Fruit fly (Drosophila melanogaster) S2 (cell line): ENCODE results near the gene CG42592.

ENCODE experiments used
- CG8478 ChIP-seq: fragments of >200 bp; optimal IDR thresholded peaks from 2 replicates; lab custom pipeline; 2018
- CTCF ChIP-seq, 2 experiments: fragments of >200 bp; optimal IDR thresholded peaks; 2 replicates each; lab custom pipeline; 2018

DNA sequence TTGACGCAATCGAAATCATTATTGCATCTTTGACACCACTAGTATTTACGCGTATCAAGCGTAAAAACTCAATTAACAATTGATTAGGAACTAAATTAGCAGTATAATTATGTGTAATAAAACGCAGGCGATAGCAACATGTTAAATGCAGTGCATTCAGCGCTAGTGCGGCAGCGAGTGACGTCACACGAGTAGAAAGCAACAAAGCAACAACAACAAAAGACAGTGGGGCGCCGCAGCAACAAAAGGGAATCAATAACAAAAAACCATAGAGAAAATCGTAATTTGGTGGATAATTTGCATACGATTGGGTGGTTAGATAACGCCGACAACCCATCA, 33.2 kb upstream of the CG42592 start, which contains the start of gene CG34133:
- TF ChIP-seq CG8478 (lab: Kevin White, UChicago) (no peak), CTCF (optimal IDR thresholded peaks at IDR 0.05; lab: Kevin White, UChicago) (no peak)
